Worm (Caenorhabditis elegans): Measurements from ENCODE around the gene Y69A2AR.32.

The Y69A2AR.32 gene

ce11 chrIV:2601988-2602861 lies 8.0 kb upstream of the Y69A2AR.32 start (continued):
- no peak for TF ChIP-seq ces-1 (GFP tag; optimal IDR thresholded peaks at IDR 0.05)
- TF ChIP-seq tra-1 (GFP tag; IDR thresholded peaks at IDR 0.05): peak; percentile 99
- TF ChIP-seq nhr-10 (tag; optimal IDR thresholded peaks at IDR 0.05): peak; percentile 91
- no peak for TF ChIP-seq egl-27 (tag; optimal IDR thresholded peaks at IDR 0.05)
- TF ChIP-seq saeg-2 (GFP tag; IDR thresholded peaks at IDR 0.05): peak; percentile 93
- TF ChIP-seq fos-1 (tag; optimal IDR thresholded peaks at IDR 0.05): peak; percentile 46
- peak; percentile 94 for TF ChIP-seq php-3 (GFP tag; IDR thresholded peaks at IDR 0.05)
- TF ChIP-seq gei-8 (GFP tag; optimal IDR thresholded peaks at IDR 0.05): peak; percentile 96
- TF ChIP-seq hif-1 (tag; optimal IDR thresholded peaks at IDR 0.05): peak; percentile 78 to 94
- peak; percentile 100 for TF ChIP-seq hlh-30 (tag; optimal IDR thresholded peaks at IDR 0.05; ENCODE audit: insufficient read depth)
- TF ChIP-seq D1046.2 (GFP tag; IDR thresholded peaks at IDR 0.05): peak; percentile 84
- TF ChIP-seq spr-3 (GFP tag; optimal IDR thresholded peaks at IDR 0.05): peak; percentile 75
- TF ChIP-seq dpl-1 (GFP tag; optimal IDR thresholded peaks at IDR 0.05): peak; percentile 82
- peak; percentile 90 for TF ChIP-seq nhr-41 (GFP tag; IDR thresholded peaks at IDR 0.05)
- peak; percentile 65 for TF ChIP-seq fkh-10 (GFP tag; optimal IDR thresholded peaks at IDR 0.05)
- peak; percentile 48 for TF ChIP-seq snpc-1.2 (GFP tag; IDR thresholded peaks at IDR 0.05)
- no peak for TF ChIP-seq F26F4.8 (GFP tag; conservative IDR thresholded peaks at IDR 0.05)
- peak; percentile 90 for TF ChIP-seq duxl-1 (tag; optimal IDR thresholded peaks at IDR 0.05; ENCODE audit: poor library complexity)
- no peak for TF ChIP-seq dmd-8 (GFP tag; IDR thresholded peaks at IDR 0.05)
- TF ChIP-seq cey-2 (tag; optimal IDR thresholded peaks at IDR 0.05; ENCODE audit: borderline replicate concordance, insufficient read depth): peak; percentile 73
- TF ChIP-seq lin-39 (tag; optimal IDR thresholded peaks at IDR 0.05): no peak
- TF ChIP-seq daf-16 (GFP tag; optimal IDR thresholded peaks at IDR 0.05): peak; percentile 59 to 90
- peak; percentile 97 for TF ChIP-seq daf-16 (tag; optimal IDR thresholded peaks at IDR 0.05)
- no peak for TF ChIP-seq aly-2 (tag; optimal IDR thresholded peaks at IDR 0.05)
- peak; percentile 88 for TF ChIP-seq lin-29 (GFP tag; IDR thresholded peaks at IDR 0.05)
- peak; percentile 93 for TF ChIP-seq madf-9 (GFP tag; conservative IDR thresholded peaks at IDR 0.05)
- TF ChIP-seq mep-1 (tag; optimal IDR thresholded peaks at IDR 0.05): peak; percentile 97
- TF ChIP-seq daf-19 (GFP tag; conservative IDR thresholded peaks at IDR 0.05): no peak
- peak; percentile 98 for TF ChIP-seq nhr-11 (tag; optimal IDR thresholded peaks at IDR 0.05)
- peak; percentile 90 for TF ChIP-seq spr-1 (tag; optimal IDR thresholded peaks at IDR 0.05)
- TF ChIP-seq ama-1 (optimal IDR thresholded peaks at IDR 0.05): peak; percentile 86
- peak; percentile 86 for TF ChIP-seq nhr-76 (tag; optimal IDR thresholded peaks at IDR 0.05)
- peak; percentile 60 for TF ChIP-seq pqm-1 (tag; optimal IDR thresholded peaks at IDR 0.05)
- TF ChIP-seq zfp-2 (tag; optimal IDR thresholded peaks at IDR 0.05): peak; percentile 24
- TF ChIP-seq F10B5.3 (tag; optimal IDR thresholded peaks at IDR 0.05): no peak
- TF ChIP-seq ceh-44 (GFP tag; IDR thresholded peaks at IDR 0.05): 0 out of 2 replicates have a peak, but pooled peaks have one; percentile 37
- peak; percentile 41 for TF ChIP-seq snpc-4 (tag; optimal IDR thresholded peaks at IDR 0.05)
- TF ChIP-seq lin-38 (GFP tag; IDR thresholded peaks at IDR 0.05): peak; percentile 84
- no peak for TF ChIP-seq ztf-11 (tag; optimal IDR thresholded peaks at IDR 0.05)
- peak; percentile 24 for TF ChIP-seq vab-7 (GFP tag; IDR thresholded peaks at IDR 0.05)
- no peak for TF ChIP-seq tag-97 (GFP tag; IDR thresholded peaks at IDR 0.05)
- peak; percentile 60; the same call in 1 of the 2 replicates for TF ChIP-seq lim-7 (GFP tag; IDR thresholded peaks at IDR 0.05)
- peak; percentile 90 for TF ChIP-seq ztf-7 (tag; optimal IDR thresholded peaks at IDR 0.05)
- TF ChIP-seq unc-130 (GFP tag; optimal IDR thresholded peaks at IDR 0.05): no peak
- peak; percentile 40 for TF ChIP-seq Y5F2A.4 (GFP tag; optimal IDR thresholded peaks at IDR 0.05)
- TF ChIP-seq ZK546.5 (tag; optimal IDR thresholded peaks at IDR 0.05): no peak
- peak; percentile 88 to 95 for TF ChIP-seq lsy-2 (tag; optimal IDR thresholded peaks at IDR 0.05)
- peak; percentile 91 for TF ChIP-seq skn-1 (tag; optimal IDR thresholded peaks at IDR 0.05)
- no peak for TF ChIP-seq ceh-32 (tag; optimal IDR thresholded peaks at IDR 0.05; ENCODE audit: poor library complexity)
- TF ChIP-seq ctbp-1 (GFP tag; IDR thresholded peaks at IDR 0.05): peak; percentile 92
